Fruit fly (Drosophila melanogaster): ENCODE data around the gene RpL34a.

The RpL34a gene

DNA sequence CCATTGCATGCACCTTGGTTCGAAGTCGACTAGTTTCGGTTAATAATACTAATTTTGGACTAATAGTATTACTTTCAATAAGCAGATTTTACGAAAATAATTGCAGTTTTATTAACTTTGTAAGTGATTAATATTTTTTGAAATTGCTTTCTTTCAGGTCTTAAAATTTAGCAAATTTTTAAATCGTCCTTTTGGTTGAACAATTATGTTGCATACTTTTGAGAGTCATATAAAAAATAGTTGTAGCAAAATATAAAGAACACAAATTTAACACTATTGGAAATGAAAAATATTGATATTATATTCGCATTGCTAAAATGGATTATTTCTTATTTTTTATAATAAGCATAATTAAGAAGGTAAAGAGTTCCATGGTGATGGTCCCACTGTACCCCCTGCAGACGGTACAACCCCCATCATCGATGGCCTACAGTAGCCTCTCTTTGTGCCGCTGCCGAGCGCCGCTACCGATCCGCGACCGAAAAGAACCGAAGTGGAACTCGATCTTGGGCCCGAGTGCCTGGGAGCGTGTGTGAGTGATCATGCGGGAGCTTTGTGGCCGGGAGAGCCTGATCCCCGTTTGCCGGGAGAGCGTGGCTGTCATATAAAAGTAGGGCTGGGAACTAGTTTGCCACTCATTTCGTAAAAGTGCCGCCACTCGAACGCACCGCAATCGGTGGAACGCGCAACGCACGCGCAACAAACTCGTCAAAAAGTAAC, 37.7 kb downstream of the RpL34a start (continued):
- TF ChIP-seq CG17186 (GFP tag; optimal IDR thresholded peaks at IDR 0.05): peak; percentile 83
- TF ChIP-seq shn (GFP tag; optimal IDR thresholded peaks at IDR 0.05): peak; percentile 73
- TF ChIP-seq ham (GFP tag; IDR thresholded peaks at IDR 0.05): 0 out of 2 replicates have a peak, but pooled peaks have one; percentile 43
- TF ChIP-seq Oli (tag; optimal IDR thresholded peaks at IDR 0.05): peak; percentile 97
- no peak; the same call in 1 of the 2 replicates for TF ChIP-seq NFAT (GFP tag; IDR thresholded peaks at IDR 0.05)
- peak; percentile 96 for TF ChIP-seq bcd (GFP tag; optimal IDR thresholded peaks at IDR 0.05)
- TF ChIP-seq CG15073 (GFP tag; optimal IDR thresholded peaks at IDR 0.05): peak; percentile 64
- peak; percentile 94 for TF ChIP-seq CG15269 (tag; optimal IDR thresholded peaks at IDR 0.05)
- TF ChIP-seq CG4820 (GFP tag; optimal IDR thresholded peaks at IDR 0.05): peak; percentile 95
- TF ChIP-seq fd3F (GFP tag; optimal IDR thresholded peaks at IDR 0.05): peak; percentile 88
- no peak for TF ChIP-seq pfk (GFP tag; optimal IDR thresholded peaks at IDR 0.05)
- peak; percentile 97 for TF ChIP-seq CG7839 (tag; optimal IDR thresholded peaks at IDR 0.05)
- TF ChIP-seq CG13894 (tag; optimal IDR thresholded peaks at IDR 0.05): no peak
- TF ChIP-seq Sin3A (optimal IDR thresholded peaks at IDR 0.05): no peak
- peak; percentile 12; the same call in 1 of the 2 replicates for TF ChIP-seq Awh (GFP tag; IDR thresholded peaks at IDR 0.05)
- TF ChIP-seq Bdp1 (GFP tag; optimal IDR thresholded peaks at IDR 0.05): peak; percentile 76
- peak; percentile 91 for TF ChIP-seq twi (tag; optimal IDR thresholded peaks at IDR 0.05)
- TF ChIP-seq Hr78 (GFP tag; optimal IDR thresholded peaks at IDR 0.05): peak in 1 of 2 experiments; percentile 55
- 0 out of 2 replicates have a peak, but pooled peaks have one; percentile 35 for TF ChIP-seq bbx (GFP tag; IDR thresholded peaks at IDR 0.05; ENCODE audit: partially characterized antibody)
- no peak for TF ChIP-seq chm (GFP tag; IDR thresholded peaks at IDR 0.05)
- no peak for TF ChIP-seq tna (GFP tag; IDR thresholded peaks at IDR 0.05; ENCODE audit: partially characterized antibody)
- TF ChIP-seq sug (tag; optimal IDR thresholded peaks at IDR 0.05): peak; percentile 99
- peak; percentile 5 for TF ChIP-seq Hey (tag; optimal IDR thresholded peaks at IDR 0.05)
- TF ChIP-seq Rfx (GFP tag; IDR thresholded peaks at IDR 0.05): peak; percentile 84
- peak; percentile 95 for TF ChIP-seq CG1602 (GFP tag; optimal IDR thresholded peaks at IDR 0.05)
- TF ChIP-seq dmrt99B (tag; optimal IDR thresholded peaks at IDR 0.05): peak; percentile 97
- TF ChIP-seq CG7372 (GFP tag; IDR thresholded peaks at IDR 0.05): peak; percentile 84
- TF ChIP-seq lab (GFP tag; optimal IDR thresholded peaks at IDR 0.05): peak; percentile 88
- TF ChIP-seq trem (tag; optimal IDR thresholded peaks at IDR 0.05): peak; percentile 94
- TF ChIP-seq ems (GFP tag; optimal IDR thresholded peaks at IDR 0.05): peak; percentile 39
- TF ChIP-seq gce (GFP tag; IDR thresholded peaks at IDR 0.05): no peak
- peak; percentile 73 for TF ChIP-seq Gsc (GFP tag; IDR thresholded peaks at IDR 0.05)
- TF ChIP-seq chif (GFP tag; optimal IDR thresholded peaks at IDR 0.05): peak; percentile 81 to 89
- TF ChIP-seq al (GFP tag; IDR thresholded peaks at IDR 0.05): peak; percentile 82
- TF ChIP-seq Xbp1 (GFP tag; optimal IDR thresholded peaks at IDR 0.05): peak; percentile 95
- peak; percentile 75 for TF ChIP-seq psq (GFP tag; optimal IDR thresholded peaks at IDR 0.05)
- TF ChIP-seq pan (optimal IDR thresholded peaks at IDR 0.05): no peak
- TF ChIP-seq pan (GFP tag; optimal IDR thresholded peaks at IDR 0.05 in 1 of 2, IDR thresholded peaks at IDR 0.05 in 1 of 2): peak in 1 of 2 experiments; percentile 86
- TF ChIP-seq CG2116 (GFP tag; optimal IDR thresholded peaks at IDR 0.05): peak; percentile 77
- peak; percentile 78 for TF ChIP-seq dm (GFP tag; optimal IDR thresholded peaks at IDR 0.05)
- peak; percentile 9; the same call in 1 of the 2 replicates for TF ChIP-seq Adf1 (GFP tag; IDR thresholded peaks at IDR 0.05)
- peak; percentile 70 for TF ChIP-seq wdn (GFP tag; IDR thresholded peaks at IDR 0.05)
- peak; percentile 62 for TF ChIP-seq luna (GFP tag; optimal IDR thresholded peaks at IDR 0.05)
- TF ChIP-seq Ssrp (tag; optimal IDR thresholded peaks at IDR 0.05): peak; percentile 98
- peak; percentile 80 for TF ChIP-seq kah (GFP tag; optimal IDR thresholded peaks at IDR 0.05)
- TF ChIP-seq CG17361 (GFP tag; IDR thresholded peaks at IDR 0.05): peak; percentile 100
- TF ChIP-seq CG8388 (GFP tag; optimal IDR thresholded peaks at IDR 0.05): peak; percentile 94
- TF ChIP-seq salm (tag; optimal IDR thresholded peaks at IDR 0.05): peak; percentile 88
- peak; percentile 53 for TF ChIP-seq vfl (GFP tag; optimal IDR thresholded peaks at IDR 0.05)
- peak; percentile 76 for TF ChIP-seq tx (GFP tag; optimal IDR thresholded peaks at IDR 0.05)
